Worm (Caenorhabditis elegans): ENCODE results near the gene decr-1.1.

DNA sequence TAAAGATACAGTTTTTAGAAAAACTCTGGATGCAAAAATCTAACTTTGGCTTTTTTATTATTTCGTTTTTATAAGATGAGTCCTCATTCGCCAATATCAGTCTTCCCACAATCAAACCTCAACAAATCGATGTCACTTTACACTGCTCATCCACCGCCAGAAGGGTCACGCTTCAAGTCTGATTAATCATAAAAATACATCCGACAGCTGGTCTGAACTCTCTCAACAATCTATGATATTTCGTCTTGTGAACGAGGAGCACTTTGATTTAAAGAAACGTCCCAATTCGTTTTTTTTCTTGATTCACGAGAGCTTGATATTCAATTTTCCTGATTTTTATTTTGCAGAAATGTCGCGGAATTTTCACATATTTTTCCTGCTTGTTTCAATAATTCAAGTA, 45.7 kb downstream of the decr-1.1 start, which contains the start of gene nrf-5:
- no peak for TF ChIP-seq pha-4 (tag; optimal IDR thresholded peaks at IDR 0.05)
- TF ChIP-seq hlh-6 (tag; optimal IDR thresholded peaks at IDR 0.05) = no peak
- no peak for TF ChIP-seq nfya-1 (tag; optimal IDR thresholded peaks at IDR 0.05)
- TF ChIP-seq lin-11 (tag; optimal IDR thresholded peaks at IDR 0.05) = no peak
- TF ChIP-seq ceh-30 (tag; optimal IDR thresholded peaks at IDR 0.05) = no peak
